Worm (Caenorhabditis elegans): ENCODE data around the gene rpl-3.
A peak's percentile ranks its signal among the peaks of the same experiment; 100 is the strongest.

rpl-3 gene

ce11 chrIII:3869292-3869781 lies 1.7 kb downstream of the rpl-3 start (continued):
- TF ChIP-seq ces-1 (GFP tag; optimal IDR thresholded peaks at IDR 0.05) (no peak), nhr-71 (tag; optimal IDR thresholded peaks at IDR 0.05) (peak; percentile 22), Y116A8C.19 (tag; optimal IDR thresholded peaks at IDR 0.05; ENCODE audit: borderline replicate concordance) (no peak), nhr-47 (tag; optimal IDR thresholded peaks at IDR 0.05) (peak; percentile 6), egl-27 (tag; optimal IDR thresholded peaks at IDR 0.05) (no peak), pax-3 (tag; optimal IDR thresholded peaks at IDR 0.05) (no peak), nhr-77 (tag; optimal IDR thresholded peaks at IDR 0.05) (peak; percentile 35)

- peak; percentile 20 for TF ChIP-seq elt-2 (tag; optimal IDR thresholded peaks at IDR 0.05)
- TF ChIP-seq unc-62 (GFP tag; optimal IDR thresholded peaks at IDR 0.05) = no peak
- no peak for TF ChIP-seq efl-1 (optimal IDR thresholded peaks at IDR 0.05)
- TF ChIP-seq efl-1 (GFP tag; optimal IDR thresholded peaks at IDR 0.05 in 1 of 2) = peak in 1 of 2 experiments; percentile 7
Measured at ce11 chrIII:3871763-3872486, 4.3 kb downstream of the rpl-3 start.

DNA sequence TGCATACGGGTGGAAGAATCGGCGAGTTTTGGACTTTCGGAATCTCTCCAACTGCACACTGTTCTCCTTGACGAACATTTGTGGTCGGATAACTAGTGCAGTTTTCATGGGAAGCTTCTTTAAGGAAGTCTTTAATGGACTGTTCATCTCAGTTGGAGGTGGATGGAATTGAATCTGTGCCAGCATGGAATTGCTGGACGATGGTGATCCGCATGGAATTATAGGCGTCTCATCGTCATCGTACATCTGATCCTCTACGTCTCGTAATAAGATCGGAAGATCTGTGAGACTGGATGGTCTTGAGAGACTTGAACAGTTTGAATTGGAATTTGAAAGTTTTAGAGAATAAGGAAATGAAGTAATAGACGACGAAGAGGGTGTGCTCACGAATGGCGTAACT lies 5.3 kb downstream of the rpl-3 start:
- no peak for TF ChIP-seq sptf-1 (tag; optimal IDR thresholded peaks at IDR 0.05)
- TF ChIP-seq tbx-2 (tag; optimal IDR thresholded peaks at IDR 0.05) = no peak
- no peak for TF ChIP-seq rnt-1 (tag; optimal IDR thresholded peaks at IDR 0.05)
- TF ChIP-seq fos-1 (tag; optimal IDR thresholded peaks at IDR 0.05) = no peak
- no peak for TF ChIP-seq ces-1 (GFP tag; optimal IDR thresholded peaks at IDR 0.05)
- no peak for TF ChIP-seq nhr-11 (tag; optimal IDR thresholded peaks at IDR 0.05)
- TF ChIP-seq efl-1 (optimal IDR thresholded peaks at IDR 0.05) = no peak
- TF ChIP-seq efl-1 (GFP tag; optimal IDR thresholded peaks at IDR 0.05 in 1 of 2) = peak in 1 of 2 experiments; percentile 63

ce11 chrIII:3873424-3873823 lies 5.8 kb downstream of the rpl-3 start:
- TF ChIP-seq lin-35 (GFP tag; optimal IDR thresholded peaks at IDR 0.05) (peak in 1 of 2 experiments; percentile 28), irx-1 (tag; optimal IDR thresholded peaks at IDR 0.05) (no peak), unc-130 (tag; optimal IDR thresholded peaks at IDR 0.05) (no peak), nhr-71 (tag; optimal IDR thresholded peaks at IDR 0.05) (peak; percentile 26), dsc-1 (tag; optimal IDR thresholded peaks at IDR 0.05) (no peak), swsn-7 (tag; optimal IDR thresholded peaks at IDR 0.05) (peak; percentile 14), ama-1 (optimal IDR thresholded peaks at IDR 0.05) (no peak), blmp-1 (tag; optimal IDR thresholded peaks at IDR 0.05) (no peak), aly-2 (tag; optimal IDR thresholded peaks at IDR 0.05) (no peak), tbx-2 (tag; optimal IDR thresholded peaks at IDR 0.05) (no peak), mdl-1 (tag; optimal IDR thresholded peaks at IDR 0.05) (peak in 1 of 2 experiments; percentile 9), C04F5.9 (tag; optimal IDR thresholded peaks at IDR 0.05) (no peak), ceh-63 (GFP tag; optimal IDR thresholded peaks at IDR 0.05) (no peak), lin-15B (tag; optimal IDR thresholded peaks at IDR 0.05) (no peak), ces-1 (GFP tag; optimal IDR thresholded peaks at IDR 0.05) (no peak), zip-4 (GFP tag; optimal IDR thresholded peaks at IDR 0.05) (no peak), nhr-11 (tag; optimal IDR thresholded peaks at IDR 0.05) (no peak), fkh-4 (tag; optimal IDR thresholded peaks at IDR 0.05; ENCODE audit: borderline replicate concordance) (no peak), unc-86 (tag; optimal IDR thresholded peaks at IDR 0.05) (no peak), nhr-28 (tag; optimal IDR thresholded peaks at IDR 0.05) (no peak), ztf-4 (tag; optimal IDR thresholded peaks at IDR 0.05) (no peak), egl-27 (tag; optimal IDR thresholded peaks at IDR 0.05) (no peak), elt-2 (tag; optimal IDR thresholded peaks at IDR 0.05) (no peak), fkh-8 (tag; optimal IDR thresholded peaks at IDR 0.05) (no peak), ceh-8 (GFP tag; optimal IDR thresholded peaks at IDR 0.05) (no peak), mab-9 (GFP tag; IDR thresholded peaks at IDR 0.05) (no peak), skn-1 (tag; optimal IDR thresholded peaks at IDR 0.05) (peak; percentile 21), sup-37 (GFP tag; optimal IDR thresholded peaks at IDR 0.05) (no peak), ztf-11 (tag; optimal IDR thresholded peaks at IDR 0.05) (no peak), fkh-10 (GFP tag; optimal IDR thresholded peaks at IDR 0.05) (no peak), mef-2 (tag; optimal IDR thresholded peaks at IDR 0.05) (no peak), efl-3 (GFP tag; optimal IDR thresholded peaks at IDR 0.05) (no peak), pqm-1 (tag; optimal IDR thresholded peaks at IDR 0.05) (no peak), nhr-90 (tag; optimal IDR thresholded peaks at IDR 0.05; ENCODE audit: poor library complexity) (no peak), lin-39 (tag; optimal IDR thresholded peaks at IDR 0.05) (no peak), mep-1 (tag; optimal IDR thresholded peaks at IDR 0.05) (no peak)

Data from whole organism, L1 larva.